Fruit fly (Drosophila melanogaster): ENCODE results near the gene CtIP.

DNA sequence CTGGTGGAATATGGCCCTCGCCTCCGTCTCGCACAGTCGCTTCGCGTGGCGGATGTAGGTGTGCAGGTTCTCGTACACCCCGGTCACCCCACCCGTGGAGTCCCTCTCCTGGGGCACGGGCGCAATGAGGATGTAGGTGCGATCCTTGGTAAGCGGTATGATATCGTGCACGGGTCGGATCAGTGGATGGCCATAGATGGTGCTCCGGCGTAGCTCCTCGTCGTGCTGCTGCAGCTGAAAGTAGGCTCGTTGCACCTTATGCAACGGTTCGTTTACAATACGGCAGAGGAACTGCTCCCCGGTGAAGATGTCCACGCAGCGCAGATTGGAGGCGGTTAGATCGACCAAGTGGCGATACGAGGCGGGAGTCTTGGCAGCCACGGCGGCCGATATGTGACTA lies 35.5 kb upstream of the CtIP start:
- TF ChIP-seq Jarid2 (GFP tag; optimal IDR thresholded peaks at IDR 0.05) (no peak), CG15011 (GFP tag; optimal IDR thresholded peaks at IDR 0.05) (no peak), Hr3 (GFP tag; optimal IDR thresholded peaks at IDR 0.05) (no peak), CG8281 (tag; optimal IDR thresholded peaks at IDR 0.05) (no peak), Myb (GFP tag; optimal IDR thresholded peaks at IDR 0.05) (no peak), CG18619 (GFP tag; optimal IDR thresholded peaks at IDR 0.05) (no peak), Awh (GFP tag; IDR thresholded peaks at IDR 0.05) (no peak), CG9876 (GFP tag; optimal IDR thresholded peaks at IDR 0.05) (no peak), Oaz (GFP tag; IDR thresholded peaks at IDR 0.05) (no peak)
